Fruit fly (Drosophila melanogaster): ENCODE results near the gene TwdlE.

- no peak for TF ChIP-seq Dll (optimal IDR thresholded peaks at IDR 0.05)
- no peak for TF ChIP-seq CG8478 (optimal IDR thresholded peaks at IDR 0.05)
- no peak for TF ChIP-seq pan (optimal IDR thresholded peaks at IDR 0.05)
Measured at dm6 chr2L:7861733-7862132, 1.1 kb upstream of the TwdlE start.
